Worm (Caenorhabditis elegans) whole organism, L4 larva: ENCODE measurements around the gene clec-85.

Source experiments
- F37D6.2 ChIP-seq: sonication (generic microtip); optimal IDR thresholded peaks from 2 replicates; lab custom pipeline; 2016; ENCODE audit warnings: mild to moderate bottlenecking, missing genetic modification characterization, missing compliant biosample characterization
- F44E2.7 ChIP-seq: fragments of 200-800 bp; sonication (Bioruptor generic); IDR thresholded peaks from 2 replicates; pipeline ENCODE4 v2.1.2; 2022; ENCODE audit warnings: missing genetic modification characterization, missing compliant biosample characterization
- Y75B8A.6 ChIP-seq: fragments of 200-800 bp; sonication (Bioruptor generic); IDR thresholded peaks from 2 replicates; pipeline ENCODE4 v1.3.6; 2022; ENCODE audit warnings: missing genetic modification reagents, missing genetic modification characterization, missing compliant biosample characterization
- ama-1 ChIP-seq: fragments of 150-350 bp; optimal IDR thresholded peaks from 2 replicates; lab custom pipeline; 2014; ENCODE audit warnings: inconsistent platforms, mixed read lengths
- ces-1 ChIP-seq: fragments of 150-350 bp; sonication (generic microtip); optimal IDR thresholded peaks from 4 replicates; lab custom pipeline; 2014; ENCODE audit warnings: missing biosample characterization, missing genetic modification reagents, missing genetic modification characterization
- cey-2 ChIP-seq: sonication (generic microtip); optimal IDR thresholded peaks from 3 replicates; lab custom pipeline; 2017; ENCODE audit warnings: missing genetic modification characterization, mild to moderate bottlenecking, missing compliant biosample characterization, antibody characterized with exemption, borderline replicate concordance; ENCODE audit not compliant: insufficient read depth
- ctbp-1 ChIP-seq: fragments of 200-800 bp; sonication (Bioruptor generic); IDR thresholded peaks from 2 replicates; pipeline ENCODE4 v1.3.6; 2022; ENCODE audit warnings: missing genetic modification reagents, missing genetic modification characterization, missing compliant biosample characterization
- daf-16 ChIP-seq, 3 experiments: sonication (generic microtip); optimal IDR thresholded peaks; 2 replicates each; lab custom pipeline; 2016 to 2017; ENCODE audit warnings: missing genetic modification characterization in 3 of 3, missing genetic modification reagents in 3 of 3, mild to moderate bottlenecking in 2 of 3, missing compliant biosample characterization in 2 of 3, missing biosample characterization in 1 of 3, moderate library complexity in 1 of 3
- dmd-6 ChIP-seq: fragments of 200-800 bp; sonication (Bioruptor generic); IDR thresholded peaks from 2 replicates; pipeline ENCODE4 v1.3.6; 2022; ENCODE audit warnings: missing genetic modification reagents, missing genetic modification characterization, missing compliant biosample characterization
- dmd-8 ChIP-seq: fragments of 200-800 bp; sonication (Bioruptor generic); IDR thresholded peaks from 2 replicates; pipeline ENCODE4 v1.3.6; 2022; ENCODE audit warnings: missing genetic modification characterization, missing compliant biosample characterization
- dmd-9 ChIP-seq: fragments of 200-800 bp; sonication (Bioruptor generic); IDR thresholded peaks from 2 replicates; pipeline ENCODE4 v1.3.6; 2022; ENCODE audit warnings: missing genetic modification reagents, missing genetic modification characterization, missing compliant biosample characterization
- dpl-1 ChIP-seq: fragments of 150-350 bp; optimal IDR thresholded peaks from 2 replicates; lab custom pipeline; 2014; ENCODE audit warnings: missing biosample characterization, missing genetic modification reagents, missing genetic modification characterization
- dve-1 ChIP-seq: sonication (generic microtip); optimal IDR thresholded peaks from 2 replicates; lab custom pipeline; 2017; ENCODE audit warnings: antibody characterized with exemption, mild to moderate bottlenecking, missing genetic modification characterization, missing compliant biosample characterization; ENCODE audit not compliant: insufficient read depth
- fkh-10 ChIP-seq: fragments of 150-350 bp; optimal IDR thresholded peaks from 2 replicates; lab custom pipeline; 2014; ENCODE audit warnings: missing biosample characterization, missing genetic modification reagents, missing genetic modification characterization
- hlh-11 ChIP-seq: fragments of 200-800 bp; sonication (Bioruptor generic); optimal IDR thresholded peaks from 2 replicates; lab custom pipeline; 2018; ENCODE audit warnings: mild to moderate bottlenecking, missing genetic modification characterization, missing compliant biosample characterization
- lim-7 ChIP-seq: fragments of 200-800 bp; sonication (Bioruptor generic); IDR thresholded peaks from 2 replicates; pipeline ENCODE4 v1.3.6; 2022; ENCODE audit warnings: missing genetic modification characterization, missing compliant biosample characterization
- lin-29 ChIP-seq: fragments of 200-800 bp; sonication (Bioruptor generic); IDR thresholded peaks from 2 replicates; pipeline ENCODE4 v1.3.6; 2022; ENCODE audit warnings: missing genetic modification reagents, missing genetic modification characterization, missing compliant biosample characterization
- lin-38 ChIP-seq: fragments of 200-800 bp; sonication (Bioruptor generic); IDR thresholded peaks from 2 replicates; pipeline ENCODE4 v1.3.6; 2022; ENCODE audit warnings: missing genetic modification reagents, missing genetic modification characterization, missing compliant biosample characterization
- lsy-2 ChIP-seq, 2 experiments: fragments of 150-350 bp in 1 of 2; sonication (generic microtip) in 1 of 2; optimal IDR thresholded peaks; 2 replicates each; lab custom pipeline; 2014 to 2017; ENCODE audit warnings: missing biosample characterization in 2 of 2, missing genetic modification characterization in 2 of 2
- madf-9 ChIP-seq: fragments of 200-800 bp; sonication (Bioruptor generic); conservative IDR thresholded peaks from 2 replicates; pipeline ENCODE4 v1.3.6; 2022; ENCODE audit warnings: missing genetic modification reagents, missing genetic modification characterization, missing compliant biosample characterization
- mes-2 ChIP-seq: sonication (generic microtip); optimal IDR thresholded peaks from 2 replicates; lab custom pipeline; 2016; ENCODE audit warnings: missing genotype, mild to moderate bottlenecking, missing genetic modification characterization, missing compliant biosample characterization; ENCODE audit not compliant: poor library complexity, severe bottlenecking
- mxl-3 ChIP-seq: fragments of 200-800 bp; sonication (Bioruptor generic); optimal IDR thresholded peaks from 2 replicates; lab custom pipeline; 2018; ENCODE audit warnings: mild to moderate bottlenecking, missing genetic modification characterization, missing compliant biosample characterization
- nhr-102 ChIP-seq: sonication (generic microtip); optimal IDR thresholded peaks from 2 replicates; lab custom pipeline; 2016; ENCODE audit warnings: mild to moderate bottlenecking, missing genetic modification characterization, moderate library complexity, missing compliant biosample characterization
- nhr-111 ChIP-seq: fragments of 200-800 bp; sonication (Bioruptor generic); optimal IDR thresholded peaks from 2 replicates; lab custom pipeline; 2018; ENCODE audit warnings: mild to moderate bottlenecking, missing genetic modification characterization, missing compliant biosample characterization
- nhr-28 ChIP-seq: fragments of 150-350 bp; optimal IDR thresholded peaks from 2 replicates; lab custom pipeline; 2014; ENCODE audit warnings: missing biosample characterization, missing genetic modification characterization
- nhr-41 ChIP-seq: fragments of 200-800 bp; sonication (Bioruptor generic); IDR thresholded peaks from 2 replicates; pipeline ENCODE4 v1.3.6; 2022; ENCODE audit warnings: missing genetic modification reagents, missing genetic modification characterization, missing compliant biosample characterization
- nhr-76 ChIP-seq: fragments of 150-350 bp; optimal IDR thresholded peaks from 2 replicates; lab custom pipeline; 2014; ENCODE audit warnings: missing biosample characterization, missing genetic modification characterization
- nhr-77 ChIP-seq: fragments of 150-350 bp; optimal IDR thresholded peaks from 2 replicates; lab custom pipeline; 2014; ENCODE audit warnings: missing biosample characterization, missing genetic modification characterization
- pha-4 ChIP-seq, 2 experiments: fragments of 150-350 bp in 1 of 2; fragments of 200-800 bp in 1 of 2; sonication (Bioruptor generic) in 1 of 2; IDR thresholded peaks in 1 of 2; optimal IDR thresholded peaks in 1 of 2; 2 replicates each; pipeline versions ENCODE4 v1.3.6 to Lab custom; 2014 to 2022; ENCODE audit warnings: missing genetic modification characterization in 2 of 2, missing genetic modification reagents in 2 of 2, missing biosample characterization in 1 of 2, missing compliant biosample characterization in 1 of 2
- php-3 ChIP-seq: fragments of 200-800 bp; sonication (Bioruptor generic); IDR thresholded peaks from 2 replicates; pipeline ENCODE4 v1.3.6; 2022; ENCODE audit warnings: missing genetic modification reagents, missing genetic modification characterization, missing compliant biosample characterization
- pqm-1 ChIP-seq: sonication (generic microtip); optimal IDR thresholded peaks from 2 replicates; lab custom pipeline; 2017; ENCODE audit warnings: missing biosample characterization, missing genetic modification characterization
- rbr-2 ChIP-seq: sonication (generic microtip); optimal IDR thresholded peaks from 2 replicates; lab custom pipeline; 2016; ENCODE audit warnings: missing genotype, missing genetic modification characterization, missing compliant biosample characterization
- set-16 ChIP-seq: fragments of 200-800 bp; sonication (Bioruptor generic); IDR thresholded peaks from 2 replicates; pipeline ENCODE4 v1.3.6; 2022; ENCODE audit warnings: missing genetic modification reagents, missing genetic modification characterization, missing compliant biosample characterization
- skn-1 ChIP-seq: fragments of 150-350 bp; optimal IDR thresholded peaks from 2 replicates; lab custom pipeline; 2014; ENCODE audit warnings: missing biosample characterization, missing genetic modification characterization
- snpc-1.2 ChIP-seq: fragments of 200-800 bp; sonication (Bioruptor generic); IDR thresholded peaks from 2 replicates; pipeline ENCODE4 v1.3.6; 2022; ENCODE audit warnings: missing genetic modification reagents, missing genetic modification characterization, missing compliant biosample characterization
- unc-39 ChIP-seq: sonication (generic microtip); optimal IDR thresholded peaks from 2 replicates; lab custom pipeline; 2017; ENCODE audit warnings: missing biosample characterization, missing genetic modification characterization
- vab-7 ChIP-seq: fragments of 200-800 bp; sonication (Bioruptor generic); IDR thresholded peaks from 2 replicates; pipeline ENCODE4 v1.3.6; 2022; ENCODE audit warnings: missing genetic modification reagents, missing genetic modification characterization, missing compliant biosample characterization
- zfp-2 ChIP-seq: sonication (generic microtip); optimal IDR thresholded peaks from 2 replicates; lab custom pipeline; 2016; ENCODE audit warnings: mild to moderate bottlenecking, missing genetic modification characterization, missing compliant biosample characterization
- zip-11 ChIP-seq: fragments of 200-800 bp; sonication (Bioruptor generic); IDR thresholded peaks from 2 replicates; pipeline ENCODE4 v1.3.6; 2022; ENCODE audit warnings: missing genetic modification characterization, missing compliant biosample characterization
- zip-2 ChIP-seq: fragments of 150-350 bp; optimal IDR thresholded peaks from 2 replicates; lab custom pipeline; 2014; ENCODE audit warnings: missing biosample characterization, missing genetic modification characterization
- ztf-11 ChIP-seq: fragments of 150-350 bp; optimal IDR thresholded peaks from 2 replicates; lab custom pipeline; 2014; ENCODE audit warnings: missing biosample characterization, missing genetic modification characterization

The clec-85 gene

ce11 chrIV:2841260-2841659 is 9.4 kb upstream of the clec-85 start, which contains the start of gene clec-83:
Gene clec-83 (minus strand): TSS chrIV:2841472.
- TF ChIP-seq nhr-28: peak; percentile 82
- TF ChIP-seq nhr-76 (tag; lab: Kevin White, UChicago): no peak
- no peak for TF ChIP-seq dmd-8 (GFP tag; lab: Robert Waterston, UW)
- peak; percentile 11 for TF ChIP-seq hlh-11 (tag; lab: Kevin White, UChicago)
- peak; percentile 19 for TF ChIP-seq nhr-77 (tag; lab: Kevin White, UChicago)
- peak; percentile 37; the same call in 1 of the 2 replicates for TF ChIP-seq php-3 (GFP tag; lab: Robert Waterston, UW)
- TF ChIP-seq dve-1 (tag; lab: Kevin White, UChicago): peak; percentile 29
- TF ChIP-seq daf-16 (GFP tag; optimal IDR thresholded peaks at IDR 0.05; lab: Kevin White, UChicago): no peak
- peak; percentile 45 for TF ChIP-seq daf-16 (tag; optimal IDR thresholded peaks at IDR 0.05; lab: Kevin White, UChicago)
- peak; percentile 55 for TF ChIP-seq dmd-6 (GFP tag; lab: Robert Waterston, UW)
- TF ChIP-seq pqm-1 (tag; lab: Kevin White, UChicago): peak; percentile 58
- TF ChIP-seq, all 104 proteins: peak for 8

ce11 chrIV:2842162-2842561 is 8.5 kb upstream of the clec-85 start, which contains the start of gene clec-84:
Gene clec-84 (plus strand): TSS chrIV:2842462.
- TF ChIP-seq dmd-6 (GFP tag; lab: Robert Waterston, UW): no peak
- no peak for TF ChIP-seq snpc-1.2 (GFP tag; lab: Robert Waterston, UW)
- TF ChIP-seq zip-2: no peak
- no peak for TF ChIP-seq nhr-28
- no peak for TF ChIP-seq pha-4 (GFP tag; IDR thresholded peaks at IDR 0.05; lab: Robert Waterston, UW)
- TF ChIP-seq pha-4 (tag; optimal IDR thresholded peaks at IDR 0.05; lab: Kevin White, UChicago): no peak
- no peak for TF ChIP-seq F44E2.7 (GFP tag; lab: Robert Waterston, UW)
- no peak for TF ChIP-seq zip-11 (GFP tag; lab: Robert Waterston, UW)
- TF ChIP-seq Y75B8A.6: no peak

- TF ChIP-seq zip-2 (no peak), set-16 (no peak), pqm-1 (tag; lab: Kevin White, UChicago) (no peak), dmd-8 (GFP tag; lab: Robert Waterston, UW) (no peak), rbr-2 (tag; lab: Kevin White, UChicago) (no peak), mxl-3 (GFP tag; lab: Kevin White, UChicago) (no peak), lim-7 (GFP tag; lab: Robert Waterston, UW) (no peak), mes-2 (tag; lab: Kevin White, UChicago) (no peak), nhr-102 (tag; lab: Kevin White, UChicago) (no peak), ces-1 (no peak), dpl-1 (GFP tag; lab: Kevin White, UChicago) (no peak), unc-39 (tag; lab: Kevin White, UChicago) (no peak), zfp-2 (tag; lab: Kevin White, UChicago) (no peak), skn-1 (no peak), nhr-41 (GFP tag; lab: Robert Waterston, UW) (no peak), madf-9 (GFP tag; lab: Robert Waterston, UW) (no peak), Y75B8A.6 (no peak)
Measured at ce11 chrIV:2843882-2844281, 6.8 kb upstream of the clec-85 start, which contains the start of gene Y54G2A.15. Gene Y54G2A.15 (minus strand): TSS chrIV:2843982.

- TF ChIP-seq daf-16 (GFP tag; optimal IDR thresholded peaks at IDR 0.05; lab: Kevin White, UChicago) (peak in 1 of 2 experiments; percentile 81), daf-16 (tag; optimal IDR thresholded peaks at IDR 0.05; lab: Kevin White, UChicago) (peak; percentile 91), nhr-77 (tag; lab: Kevin White, UChicago) (peak; percentile 4), mes-2 (tag; lab: Kevin White, UChicago) (peak; percentile 62), dpl-1 (GFP tag; lab: Kevin White, UChicago) (peak; percentile 33), lim-7 (GFP tag; lab: Robert Waterston, UW) (no peak), vab-7 (GFP tag; lab: Robert Waterston, UW) (no peak), lin-29 (GFP tag; lab: Robert Waterston, UW) (no peak), lsy-2 (tag; optimal IDR thresholded peaks at IDR 0.05; lab: Kevin White, UChicago) (peak in 1 of 2 experiments; percentile 76), dve-1 (tag; lab: Kevin White, UChicago) (peak; percentile 28), pqm-1 (tag; lab: Kevin White, UChicago) (no peak), dmd-9 (no peak), lin-38 (peak; percentile 30; the same call in 1 of the 2 replicates), nhr-111 (GFP tag; lab: Kevin White, UChicago) (no peak), set-16 (no peak), cey-2 (tag; lab: Kevin White, UChicago) (no peak), ama-1 (no peak), fkh-10 (GFP tag; lab: Kevin White, UChicago) (no peak), nhr-102 (tag; lab: Kevin White, UChicago) (no peak), ztf-11 (tag; lab: Kevin White, UChicago) (no peak), ctbp-1 (no peak), F37D6.2 (no peak), zip-2 (no peak), pha-4 (GFP tag; IDR thresholded peaks at IDR 0.05; lab: Robert Waterston, UW) (no peak), pha-4 (tag; optimal IDR thresholded peaks at IDR 0.05; lab: Kevin White, UChicago) (peak; percentile 80)
Measured at ce11 chrIV:2846264-2846663, 4.4 kb upstream of the clec-85 start, which contains the start of gene Y54G2A.40. Gene Y54G2A.40 (plus strand): TSS chrIV:2846476.
